Fruit fly (Drosophila melanogaster) whole organism, embryonic: ENCODE data around the gene Egfrap.
A peak's percentile ranks its signal among the peaks of the same experiment; 100 is the strongest.

Experiments used
- CG10321 ChIP-seq: fragments of 200-800 bp; sonication (Bioruptor generic); IDR thresholded peaks from 2 replicates; pipeline ENCODE4 v1.3.6; 2022; ENCODE audit warnings: missing biosample characterization, missing genetic modification characterization
- CG11398 ChIP-seq: fragments of 200-800 bp; sonication (Bioruptor generic); optimal IDR thresholded peaks from 2 replicates; lab custom pipeline; 2016; ENCODE audit warnings: missing biosample characterization, missing genetic modification characterization
- CG11696 ChIP-seq: fragments of 200-800 bp; sonication (Bioruptor generic); IDR thresholded peaks from 2 replicates; pipeline ENCODE4 v1.3.6; 2022; ENCODE audit warnings: missing biosample characterization, missing genetic modification characterization
- CG12104 ChIP-seq: fragments of 200-800 bp; sonication (Bioruptor generic); optimal IDR thresholded peaks from 3 replicates; lab custom pipeline; 2016; ENCODE audit warnings: missing biosample characterization, missing genetic modification characterization
- CG12942 ChIP-seq: fragments of 200-800 bp; sonication (Bioruptor generic); optimal IDR thresholded peaks from 3 replicates; lab custom pipeline; 2016; ENCODE audit warnings: missing biosample characterization, missing genetic modification characterization
- CG14710 ChIP-seq: fragments of 200-800 bp; sonication (Bioruptor generic); optimal IDR thresholded peaks from 3 replicates; lab custom pipeline; 2019; ENCODE audit warnings: missing biosample characterization, mild to moderate bottlenecking, missing genetic modification characterization, moderate library complexity
- CG1603 ChIP-seq: fragments of 200-800 bp; sonication (Bioruptor generic); optimal IDR thresholded peaks from 2 replicates; lab custom pipeline; 2019; ENCODE audit warnings: missing biosample characterization, mild to moderate bottlenecking, missing genetic modification characterization, moderate library complexity
- CG17186 ChIP-seq: fragments of 200-800 bp; sonication (Bioruptor generic); optimal IDR thresholded peaks from 3 replicates; lab custom pipeline; 2017; ENCODE audit warnings: missing biosample characterization, missing genetic modification reagents, missing genetic modification characterization
- CG17328 ChIP-seq: fragments of 200-800 bp; sonication (Bioruptor generic); IDR thresholded peaks from 2 replicates; pipeline ENCODE4 v1.3.6; 2022; ENCODE audit warnings: missing biosample characterization, missing genetic modification characterization
- CG17568 ChIP-seq: fragments of 200-800 bp; sonication (Bioruptor generic); optimal IDR thresholded peaks from 2 replicates; lab custom pipeline; 2018; ENCODE audit warnings: missing biosample characterization, mild to moderate bottlenecking, missing genetic modification characterization, moderate library complexity
- CG17829 ChIP-seq: fragments of 200-800 bp; optimal IDR thresholded peaks from 2 replicates; lab custom pipeline; 2019; ENCODE audit warnings: missing biosample characterization, mild to moderate bottlenecking, missing genetic modification characterization, moderate library complexity
- CG1832 ChIP-seq: fragments of 200-800 bp; sonication (Bioruptor generic); optimal IDR thresholded peaks from 2 replicates; lab custom pipeline; 2017; ENCODE audit warnings: missing biosample characterization, mild to moderate bottlenecking, missing genetic modification characterization, inconsistent platforms
- CG2120 ChIP-seq: fragments of 200-800 bp; sonication (Bioruptor generic); optimal IDR thresholded peaks from 3 replicates; lab custom pipeline; 2016; ENCODE audit warnings: missing biosample characterization, missing genetic modification characterization
- CG2199 ChIP-seq: fragments of 200-800 bp; sonication (Bioruptor generic); IDR thresholded peaks from 3 replicates; pipeline ENCODE4 v1.3.6; 2022; ENCODE audit warnings: missing biosample characterization, missing genetic modification characterization
- CG2712 ChIP-seq: fragments of 200-800 bp; optimal IDR thresholded peaks from 3 replicates; lab custom pipeline; 2019; ENCODE audit warnings: missing biosample characterization, mild to moderate bottlenecking, missing genetic modification characterization, moderate library complexity
- CG4424 ChIP-seq: fragments of 200-800 bp; sonication (Bioruptor generic); optimal IDR thresholded peaks from 3 replicates; lab custom pipeline; 2016; ENCODE audit warnings: missing biosample characterization, missing genetic modification characterization
- CG7745 ChIP-seq: fragments of 200-800 bp; sonication (Bioruptor generic); optimal IDR thresholded peaks from 2 replicates; lab custom pipeline; 2018; ENCODE audit warnings: missing biosample characterization, mild to moderate bottlenecking, missing genetic modification characterization, moderate library complexity
- CG8924 ChIP-seq: fragments of 200-800 bp; optimal IDR thresholded peaks from 3 replicates; lab custom pipeline; 2019; ENCODE audit warnings: missing biosample characterization, mild to moderate bottlenecking, missing genetic modification characterization, moderate library complexity
- D19B ChIP-seq: fragments of 200-800 bp; sonication (Bioruptor generic); optimal IDR thresholded peaks from 2 replicates; lab custom pipeline; 2017; ENCODE audit warnings: missing biosample characterization, mild to moderate bottlenecking, missing genetic modification characterization
- Dbx ChIP-seq: fragments of 200-800 bp; sonication (Bioruptor generic); IDR thresholded peaks from 3 replicates; pipeline ENCODE4 v1.3.6; 2022; ENCODE audit warnings: missing biosample characterization, missing genetic modification characterization
- Dp ChIP-seq: fragments of 200-800 bp; sonication (Bioruptor generic); optimal IDR thresholded peaks from 2 replicates; lab custom pipeline; 2018; ENCODE audit warnings: missing biosample characterization, mild to moderate bottlenecking, missing genetic modification characterization, moderate library complexity
- Eip74EF ChIP-seq, 2 experiments: fragments of 200-800 bp in 1 of 2; fragments of >200 bp in 1 of 2; sonication (Bioruptor generic) in 1 of 2; optimal IDR thresholded peaks; 2 replicates each; lab custom pipeline; 2017 to 2019; ENCODE audit warnings: missing biosample characterization in 2 of 2, missing genetic modification characterization in 2 of 2, mild to moderate bottlenecking in 1 of 2, moderate library complexity in 1 of 2
- Hey ChIP-seq: fragments of 200-800 bp; sonication (Bioruptor generic); optimal IDR thresholded peaks from 3 replicates; lab custom pipeline; 2018; ENCODE audit warnings: missing biosample characterization, mild to moderate bottlenecking, missing genetic modification characterization
- Hsf ChIP-seq: fragments of 200-800 bp; sonication (Bioruptor generic); optimal IDR thresholded peaks from 3 replicates; lab custom pipeline; 2016; ENCODE audit warnings: missing biosample characterization, missing genetic modification characterization
- Lhr ChIP-seq: fragments of 200-800 bp; sonication (Bioruptor generic); optimal IDR thresholded peaks from 3 replicates; lab custom pipeline; 2017; ENCODE audit warnings: mild to moderate bottlenecking, missing biosample characterization, missing genetic modification reagents, missing genetic modification characterization
- Lpt ChIP-seq: fragments of >200 bp; optimal IDR thresholded peaks from 2 replicates; lab custom pipeline; 2018; ENCODE audit warnings: missing biosample characterization, missing genetic modification characterization
- MESR4 ChIP-seq: fragments of 200-800 bp; sonication (Bioruptor generic); optimal IDR thresholded peaks from 2 replicates; lab custom pipeline; 2018; ENCODE audit warnings: missing biosample characterization, mild to moderate bottlenecking, missing genetic modification characterization, moderate library complexity
- NFAT ChIP-seq: fragments of 200-800 bp; sonication (Bioruptor generic); IDR thresholded peaks from 2 replicates; pipeline ENCODE4 v1.3.6; 2022; ENCODE audit warnings: missing biosample characterization, missing genetic modification characterization
- Nf-YC ChIP-seq: fragments of 200-800 bp; optimal IDR thresholded peaks from 3 replicates; lab custom pipeline; 2019; ENCODE audit warnings: missing biosample characterization, mild to moderate bottlenecking, missing genetic modification characterization, moderate library complexity
- Ssrp ChIP-seq: fragments of 200-800 bp; sonication (Bioruptor generic); optimal IDR thresholded peaks from 2 replicates; lab custom pipeline; 2018; ENCODE audit warnings: missing biosample characterization, mild to moderate bottlenecking, missing genetic modification characterization, moderate library complexity
- YL-1 ChIP-seq: fragments of 200-800 bp; sonication (Bioruptor generic); optimal IDR thresholded peaks from 3 replicates; lab custom pipeline; 2017; ENCODE audit warnings: missing biosample characterization, mild to moderate bottlenecking, missing genetic modification characterization
- ap ChIP-seq: fragments of 200-800 bp; sonication (Bioruptor generic); IDR thresholded peaks from 2 replicates; pipeline ENCODE4 v1.3.6; 2022; ENCODE audit warnings: missing biosample characterization, missing genetic modification characterization
- chinmo ChIP-seq: fragments of 200-800 bp; sonication (Bioruptor generic); IDR thresholded peaks from 4 replicates; pipeline ENCODE4 v1.3.6; 2022; ENCODE audit warnings: missing biosample characterization, missing genetic modification characterization; ENCODE audit not compliant: partially characterized antibody
- croc ChIP-seq: fragments of 200-800 bp; sonication (Bioruptor generic); conservative IDR thresholded peaks from 3 replicates; pipeline ENCODE4 v1.3.6; 2022; ENCODE audit warnings: missing biosample characterization, missing genetic modification characterization
- dati ChIP-seq: fragments of 200-800 bp; sonication (Bioruptor generic); IDR thresholded peaks from 2 replicates; pipeline ENCODE4 v1.3.6; 2022; ENCODE audit warnings: missing biosample characterization, missing genetic modification characterization
- dmrt11E ChIP-seq: fragments of 200-800 bp; sonication (Bioruptor generic); optimal IDR thresholded peaks from 3 replicates; lab custom pipeline; 2018; ENCODE audit warnings: missing biosample characterization, mild to moderate bottlenecking, missing genetic modification characterization, moderate library complexity
- fd96Cb ChIP-seq: fragments of 200-800 bp; sonication (Bioruptor generic); optimal IDR thresholded peaks from 2 replicates; lab custom pipeline; 2018; ENCODE audit warnings: missing biosample characterization, mild to moderate bottlenecking, missing genetic modification characterization, moderate library complexity
- gsb-n ChIP-seq: fragments of 200-800 bp; sonication (Bioruptor generic); optimal IDR thresholded peaks from 3 replicates; lab custom pipeline; 2018; ENCODE audit warnings: missing biosample characterization, mild to moderate bottlenecking, missing genetic modification characterization
- hb ChIP-seq: fragments of 200-800 bp; sonication (Bioruptor generic); IDR thresholded peaks from 3 replicates; pipeline ENCODE4 v1.3.6; 2022; ENCODE audit warnings: missing biosample characterization, missing genetic modification characterization; ENCODE audit not compliant: partially characterized antibody
- hkb ChIP-seq, 2 experiments: fragments of 200-800 bp in 1 of 2; fragments of >200 bp in 1 of 2; sonication (Bioruptor generic) in 1 of 2; IDR thresholded peaks in 1 of 2; optimal IDR thresholded peaks in 1 of 2; 2 replicates each; pipeline versions ENCODE4 v1.3.6 to Lab custom; 2017 to 2022; ENCODE audit warnings: missing biosample characterization in 1 of 2, missing genetic modification characterization in 1 of 2
- org-1 ChIP-seq: fragments of 200-800 bp; sonication (Bioruptor generic); optimal IDR thresholded peaks from 2 replicates; lab custom pipeline; 2017; ENCODE audit warnings: missing biosample characterization, missing genetic modification characterization
- otp ChIP-seq: fragments of 200-800 bp; sonication (Bioruptor generic); IDR thresholded peaks from 3 replicates; pipeline ENCODE4, ENCODE4 v1.3.6; 2022; ENCODE audit warnings: missing biosample characterization, missing genetic modification characterization
- p53 ChIP-seq: fragments of 200-800 bp; sonication (Bioruptor generic); optimal IDR thresholded peaks from 2 replicates; lab custom pipeline; 2016; ENCODE audit warnings: missing biosample characterization, missing genetic modification characterization
- pzg ChIP-seq: fragments of 200-800 bp; sonication (Bioruptor generic); optimal IDR thresholded peaks from 3 replicates; lab custom pipeline; 2018; ENCODE audit warnings: missing biosample characterization, mild to moderate bottlenecking, missing genetic modification characterization, moderate library complexity
- ro ChIP-seq: fragments of 200-800 bp; sonication (Bioruptor generic); IDR thresholded peaks from 2 replicates; pipeline ENCODE4 v1.3.6; 2022; ENCODE audit warnings: missing biosample characterization, missing genetic modification characterization
- shn ChIP-seq: fragments of 200-800 bp; sonication (Bioruptor generic); optimal IDR thresholded peaks from 3 replicates; lab custom pipeline; 2016; ENCODE audit warnings: missing biosample characterization, missing genetic modification characterization
- stwl ChIP-seq: fragments of 200-800 bp; sonication (Bioruptor generic); optimal IDR thresholded peaks from 3 replicates; lab custom pipeline; 2018; ENCODE audit warnings: missing biosample characterization, mild to moderate bottlenecking, missing genetic modification characterization, moderate library complexity
- yki ChIP-seq: fragments of >200 bp; optimal IDR thresholded peaks from 3 replicates; lab custom pipeline; 2018

Egfrap gene

dm6 chr3L:5976121-5976906 lies 25.9 kb upstream of the Egfrap start (continued):
- TF ChIP-seq stwl (tag; lab: Kevin White, UChicago) (peak; percentile 48), org-1 (GFP tag; lab: Kevin White, UChicago) (peak; percentile 91), CG2712 (tag; lab: Kevin White, UChicago) (peak; percentile 99), Dp (GFP tag; lab: Kevin White, UChicago) (no peak), dati (peak; percentile 92), NFAT (GFP tag; lab: Robert Waterston, UW) (peak; percentile 54), dmrt11E (tag; lab: Kevin White, UChicago) (peak; percentile 97), CG12104 (GFP tag; lab: Kevin White, UChicago) (peak; percentile 87), croc (GFP tag; lab: Robert Waterston, UW) (peak; percentile 96), Nf-YC (peak; percentile 45), CG4424 (GFP tag; lab: Kevin White, UChicago) (peak; percentile 96), Ssrp (tag; lab: Kevin White, UChicago) (peak; percentile 95), YL-1 (GFP tag; lab: Kevin White, UChicago) (peak; percentile 13), CG17829 (tag; lab: Kevin White, UChicago) (peak; percentile 97), Hey (tag; lab: Kevin White, UChicago) (no peak), CG14710 (tag; lab: Kevin White, UChicago) (peak; percentile 96), p53 (GFP tag; lab: Kevin White, UChicago) (peak; percentile 78), CG12942 (GFP tag; lab: Kevin White, UChicago) (peak; percentile 90), gsb-n (tag; lab: Kevin White, UChicago) (peak; percentile 98), CG17328 (GFP tag; lab: Robert Waterston, UW) (peak; percentile 96), CG11696 (GFP tag; lab: Robert Waterston, UW) (peak; percentile 87), Dbx (peak; percentile 50; the same call in 1 of the 3 replicates), chinmo (GFP tag; lab: Robert Waterston, UW) (peak; percentile 87; the same call in 2 of the 4 replicates), CG10321 (GFP tag; lab: Robert Waterston, UW) (peak; percentile 74; the same call in 1 of the 2 replicates), CG1603 (peak; percentile 95), otp (GFP tag; lab: Robert Waterston, UW) (peak; percentile 95), Hsf (GFP tag; lab: Kevin White, UChicago) (peak; percentile 94), D19B (GFP tag; lab: Kevin White, UChicago) (peak; percentile 98), CG7745 (no peak), fd96Cb (tag; lab: Kevin White, UChicago) (peak; percentile 98), Lhr (GFP tag; lab: Kevin White, UChicago) (peak; percentile 87), ro (GFP tag; lab: Robert Waterston, UW) (peak; percentile 94), pzg (no peak), shn (peak; percentile 88), yki (peak; percentile 79), Lpt (GFP tag; lab: Kevin White, UChicago) (no peak), CG17568 (peak; percentile 91), CG11398 (GFP tag; lab: Kevin White, UChicago) (peak; percentile 80), CG17186 (GFP tag; lab: Kevin White, UChicago) (peak; percentile 86), hkb (optimal IDR thresholded peaks at IDR 0.05; lab: Kevin White, UChicago) (peak; percentile 56), hkb (GFP tag; IDR thresholded peaks at IDR 0.05; lab: Robert Waterston, UW) (peak; percentile 98), hb (GFP tag; lab: Robert Waterston, UW) (no peak), CG1832 (GFP tag; lab: Kevin White, UChicago) (no peak), Eip74EF (GFP tag; optimal IDR thresholded peaks at IDR 0.05; lab: Kevin White, UChicago) (peak in 1 of 2 experiments; percentile 96), ap (GFP tag; lab: Robert Waterston, UW) (peak; percentile 96), CG2199 (peak; percentile 96), CG8924 (tag; lab: Kevin White, UChicago) (peak; percentile 95), CG2120 (GFP tag; lab: Kevin White, UChicago) (peak; percentile 78), MESR4 (GFP tag; lab: Kevin White, UChicago) (peak; percentile 18)
